Worm (Caenorhabditis elegans) whole organism, L1 larva: Measurements from ENCODE around the gene daam-1.
A peak's percentile ranks its signal among the peaks of the same experiment; 100 is the strongest.

Experiments
- C34B4.2 ChIP-seq: sonication (generic microtip); optimal IDR thresholded peaks from 2 replicates; lab custom pipeline; 2017; ENCODE audit warnings: mild to moderate bottlenecking, missing genetic modification characterization, missing compliant biosample characterization
- ama-1 ChIP-seq: fragments of 150-350 bp; optimal IDR thresholded peaks from 2 replicates; lab custom pipeline; 2014
- fkh-10 ChIP-seq: sonication (generic microtip); optimal IDR thresholded peaks from 2 replicates; lab custom pipeline; 2017; ENCODE audit warnings: missing biosample characterization, missing genetic modification reagents, missing genetic modification characterization
- jun-1 ChIP-seq: fragments of 150-350 bp; optimal IDR thresholded peaks from 2 replicates; lab custom pipeline; 2014; ENCODE audit warnings: missing biosample characterization, missing genetic modification reagents, missing genetic modification characterization
- lin-13 ChIP-seq: fragments of 150-350 bp; optimal IDR thresholded peaks from 2 replicates; lab custom pipeline; 2014; ENCODE audit warnings: missing biosample characterization, missing genetic modification reagents, missing genetic modification characterization
- nhr-28 ChIP-seq: fragments of 150-350 bp; optimal IDR thresholded peaks from 2 replicates; lab custom pipeline; 2014; ENCODE audit warnings: missing biosample characterization, missing genetic modification characterization
- nhr-76 ChIP-seq: sonication (generic microtip); optimal IDR thresholded peaks from 2 replicates; lab custom pipeline; 2017; ENCODE audit warnings: missing biosample characterization, missing genetic modification characterization
- pax-3 ChIP-seq: fragments of 200-800 bp; sonication (Bioruptor generic); optimal IDR thresholded peaks from 2 replicates; lab custom pipeline; 2018; ENCODE audit warnings: mild to moderate bottlenecking, missing genetic modification characterization, moderate library complexity, missing compliant biosample characterization
- snu-23 ChIP-seq: sonication (generic microtip); optimal IDR thresholded peaks from 2 replicates; lab custom pipeline; 2016; ENCODE audit warnings: missing genetic modification characterization, missing compliant biosample characterization
- tbx-2 ChIP-seq: sonication (generic microtip); optimal IDR thresholded peaks from 2 replicates; lab custom pipeline; 2016; ENCODE audit warnings: missing genetic modification characterization, missing compliant biosample characterization
- tlp-1 ChIP-seq: fragments of 150-350 bp; optimal IDR thresholded peaks from 2 replicates; lab custom pipeline; 2014; ENCODE audit warnings: missing biosample characterization, missing genetic modification characterization
- ztf-11 ChIP-seq, 2 experiments: sonication (generic microtip); optimal IDR thresholded peaks; 2 replicates each; lab custom pipeline; 2016 to 2017; ENCODE audit warnings: missing genetic modification characterization in 2 of 2, missing biosample characterization in 1 of 2, missing compliant biosample characterization in 1 of 2

DNA sequence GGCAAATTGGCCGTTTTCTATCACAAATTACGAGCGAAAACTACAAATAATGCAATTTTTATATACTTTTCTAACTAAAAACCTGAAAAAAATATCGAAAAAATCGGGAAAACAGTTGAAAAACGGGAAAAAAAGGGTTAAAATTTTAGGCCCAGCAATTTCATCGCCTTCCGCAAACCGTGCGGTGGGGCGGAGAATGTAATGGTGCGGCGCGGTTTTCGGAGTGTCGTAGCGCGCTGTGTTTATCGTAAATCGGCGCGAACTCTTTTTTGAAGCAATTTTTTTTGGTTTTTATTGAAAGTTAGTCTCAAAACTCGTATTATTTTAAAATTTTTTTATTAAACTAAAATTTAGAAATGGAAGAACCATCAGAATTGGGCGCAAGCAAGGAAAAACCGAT lies 20.8 kb upstream of the daam-1 start, which contains the start of gene picd-1:
- TF ChIP-seq lin-13 (GFP tag; lab: Kevin White, UChicago) (peak; percentile 54), pax-3 (tag; lab: Kevin White, UChicago) (peak; percentile 37), ama-1 (lab: Kevin White, UChicago) (no peak), tbx-2 (peak; percentile 27), C34B4.2 (tag; lab: Kevin White, UChicago) (no peak), nhr-76 (no peak), fkh-10 (peak; percentile 37), snu-23 (GFP tag; lab: Kevin White, UChicago) (peak; percentile 89), nhr-28 (tag; lab: Kevin White, UChicago) (no peak), tlp-1 (tag; lab: Kevin White, UChicago) (no peak), jun-1 (tag; lab: Kevin White, UChicago) (peak; percentile 54), ztf-11 (tag; optimal IDR thresholded peaks at IDR 0.05; lab: Kevin White, UChicago) (no peak)
